Fruit fly (Drosophila melanogaster): Measurements from ENCODE around the gene eIF5B.
A peak's percentile ranks its signal among the peaks of the same experiment; 100 is the strongest.

Gene eIF5B

dm6 chr3L:3417759-3418158 lies 43.0 kb downstream of the eIF5B start (continued):
- TF ChIP-seq bbx (GFP tag; IDR thresholded peaks at IDR 0.05; ENCODE audit: partially characterized antibody) (peak; percentile 52), HLH4C (GFP tag; IDR thresholded peaks at IDR 0.05; ENCODE audit: partially characterized antibody) (peak; percentile 31; the same call in 1 of the 3 replicates), CG4360 (GFP tag; IDR thresholded peaks at IDR 0.05) (peak; percentile 51; the same call in 1 of the 2 replicates), CG17612 (GFP tag; IDR thresholded peaks at IDR 0.05) (no peak), CG2199 (GFP tag; IDR thresholded peaks at IDR 0.05) (peak; percentile 58; the same call in 1 of the 3 replicates), scrt (GFP tag; optimal IDR thresholded peaks at IDR 0.05) (peak; percentile 26), PHDP (tag; optimal IDR thresholded peaks at IDR 0.05) (peak; percentile 7), chm (GFP tag; IDR thresholded peaks at IDR 0.05) (peak; percentile 96), CG8924 (tag; optimal IDR thresholded peaks at IDR 0.05) (peak; percentile 26), amos (GFP tag; IDR thresholded peaks at IDR 0.05; ENCODE audit: partially characterized antibody) (peak; percentile 31; the same call in 1 of the 2 replicates), CG17829 (tag; optimal IDR thresholded peaks at IDR 0.05) (peak; percentile 14), Med (GFP tag) (peak; percentile 87), sob (GFP tag; IDR thresholded peaks at IDR 0.05) (0 out of 2 replicates have a peak, but pooled peaks have one; percentile 50), H2.0 (GFP tag; IDR thresholded peaks at IDR 0.05) (no peak), D19B (GFP tag; optimal IDR thresholded peaks at IDR 0.05) (no peak), CG42726 (GFP tag; IDR thresholded peaks at IDR 0.05; ENCODE audit: partially characterized antibody) (peak; percentile 49; the same call in 1 of the 2 replicates), her (GFP tag; optimal IDR thresholded peaks at IDR 0.05) (peak; percentile 97), Adf1 (GFP tag; IDR thresholded peaks at IDR 0.05) (no peak), Jarid2 (GFP tag; optimal IDR thresholded peaks at IDR 0.05) (peak; percentile 97), zf30C (GFP tag; optimal IDR thresholded peaks at IDR 0.05) (peak; percentile 22)

dm6 chr3L:3417120-3417519 lies 43.7 kb downstream of the eIF5B start:
- TF ChIP-seq Mrtf (GFP tag; IDR thresholded peaks at IDR 0.05) (no peak), run (tag; optimal IDR thresholded peaks at IDR 0.05) (no peak), schlank (tag; optimal IDR thresholded peaks at IDR 0.05) (no peak), Scr (GFP tag; IDR thresholded peaks at IDR 0.05; ENCODE audit: partially characterized antibody) (no peak), Camta (GFP tag; optimal IDR thresholded peaks at IDR 0.05) (no peak), CG5180 (GFP tag; optimal IDR thresholded peaks at IDR 0.05) (no peak), Max (GFP tag; optimal IDR thresholded peaks at IDR 0.05) (no peak), CG5245 (GFP tag; optimal IDR thresholded peaks at IDR 0.05) (no peak), CG17328 (GFP tag; IDR thresholded peaks at IDR 0.05) (no peak), onecut (GFP tag; IDR thresholded peaks at IDR 0.05) (no peak), ash1 (GFP tag; optimal IDR thresholded peaks at IDR 0.05) (peak; percentile 57), CG14441 (GFP tag; IDR thresholded peaks at IDR 0.05) (no peak), CG7839 (tag; optimal IDR thresholded peaks at IDR 0.05) (no peak), stwl (tag; optimal IDR thresholded peaks at IDR 0.05) (no peak), CG2199 (GFP tag; IDR thresholded peaks at IDR 0.05) (peak; percentile 36; the same call in 2 of the 3 replicates), luna (GFP tag; optimal IDR thresholded peaks at IDR 0.05) (no peak), Hmx (GFP tag; optimal IDR thresholded peaks at IDR 0.05) (no peak), E2f1 (GFP tag; IDR thresholded peaks at IDR 0.05) (no peak), NFAT (GFP tag; IDR thresholded peaks at IDR 0.05) (no peak), D19A (tag; optimal IDR thresholded peaks at IDR 0.05) (no peak), Dip3 (GFP tag; optimal IDR thresholded peaks at IDR 0.05) (no peak), amos (GFP tag; IDR thresholded peaks at IDR 0.05; ENCODE audit: partially characterized antibody) (no peak; the same call in 1 of the 2 replicates), fd64A (GFP tag; optimal IDR thresholded peaks at IDR 0.05) (no peak), cad (GFP tag; optimal IDR thresholded peaks at IDR 0.05) (no peak), kay (GFP tag; optimal IDR thresholded peaks at IDR 0.05) (no peak), CG1024 (GFP tag; IDR thresholded peaks at IDR 0.05) (no peak), CG13624 (GFP tag; optimal IDR thresholded peaks at IDR 0.05) (no peak), Atf3 (GFP tag; optimal IDR thresholded peaks at IDR 0.05) (no peak), nmo (GFP tag; optimal IDR thresholded peaks at IDR 0.05) (no peak), jumu (GFP tag; optimal IDR thresholded peaks at IDR 0.05) (no peak), hth (optimal IDR thresholded peaks at IDR 0.05) (no peak), GATAe (GFP tag; conservative IDR thresholded peaks at IDR 0.05) (0 out of 2 replicates have a peak, but pooled peaks have one; percentile 18), HmgD (GFP tag; optimal IDR thresholded peaks at IDR 0.05) (no peak), h (optimal IDR thresholded peaks at IDR 0.05) (no peak)
